Worm (Caenorhabditis elegans) whole organism, late embryonic: Measurements from ENCODE around the gene F15B9.6.

Source experiments
- ahr-1 ChIP-seq: sonication (generic microtip); optimal IDR thresholded peaks from 2 replicates; lab custom pipeline; 2016; ENCODE audit warnings: missing genetic modification characterization, missing compliant biosample characterization
- ceh-14 ChIP-seq: sonication (generic microtip); optimal IDR thresholded peaks from 2 replicates; lab custom pipeline; 2016; ENCODE audit warnings: missing genotype, missing genetic modification characterization, missing compliant biosample characterization
- ceh-19 ChIP-seq: fragments of 200-800 bp; sonication (Bioruptor generic); optimal IDR thresholded peaks from 2 replicates; lab custom pipeline; 2018; ENCODE audit warnings: mild to moderate bottlenecking, missing genetic modification characterization, missing compliant biosample characterization
- ceh-24 ChIP-seq: sonication (generic microtip); optimal IDR thresholded peaks from 2 replicates; lab custom pipeline; 2016; ENCODE audit warnings: mild to moderate bottlenecking, missing genetic modification characterization, missing compliant biosample characterization
- ceh-30 ChIP-seq: fragments of 150-350 bp; optimal IDR thresholded peaks from 2 replicates; lab custom pipeline; 2014; ENCODE audit warnings: missing biosample characterization, missing genetic modification characterization
- ceh-34 ChIP-seq: sonication (generic microtip); optimal IDR thresholded peaks from 2 replicates; lab custom pipeline; 2016; ENCODE audit warnings: mild to moderate bottlenecking, missing genetic modification characterization, missing compliant biosample characterization
- ceh-45 ChIP-seq: fragments of 200-800 bp; sonication (Bioruptor generic); IDR thresholded peaks from 2 replicates; pipeline ENCODE4 v1.3.6; 2022; ENCODE audit warnings: missing genetic modification reagents, missing genetic modification characterization, missing compliant biosample characterization
- ceh-6 ChIP-seq: fragments of 200-800 bp; sonication (Bioruptor generic); optimal IDR thresholded peaks from 2 replicates; lab custom pipeline; 2018; ENCODE audit warnings: mild to moderate bottlenecking, missing genetic modification characterization, missing compliant biosample characterization
- dve-1 ChIP-seq: sonication (generic microtip); optimal IDR thresholded peaks from 2 replicates; lab custom pipeline; 2017; ENCODE audit warnings: antibody characterized with exemption, mild to moderate bottlenecking, missing genetic modification characterization, missing compliant biosample characterization
- elt-2 ChIP-seq: sonication (generic microtip); optimal IDR thresholded peaks from 2 replicates; lab custom pipeline; 2016; ENCODE audit warnings: missing genetic modification reagents, missing genetic modification characterization, missing compliant biosample characterization
- elt-4 ChIP-seq: sonication (generic microtip); optimal IDR thresholded peaks from 2 replicates; lab custom pipeline; 2016; ENCODE audit warnings: missing genetic modification characterization, missing compliant biosample characterization
- ets-4 ChIP-seq: sonication (generic microtip); optimal IDR thresholded peaks from 2 replicates; lab custom pipeline; 2016; ENCODE audit warnings: missing genetic modification characterization, missing compliant biosample characterization
- fax-1 ChIP-seq: sonication (generic microtip); optimal IDR thresholded peaks from 2 replicates; lab custom pipeline; 2016; ENCODE audit warnings: missing genotype, missing genetic modification characterization, missing compliant biosample characterization
- gmeb-2 ChIP-seq: sonication (generic microtip); optimal IDR thresholded peaks from 2 replicates; lab custom pipeline; 2016; ENCODE audit warnings: missing genetic modification characterization, inconsistent platforms, missing compliant biosample characterization
- hlh-15 ChIP-seq: sonication (generic microtip); optimal IDR thresholded peaks from 2 replicates; lab custom pipeline; 2016; ENCODE audit warnings: missing genetic modification characterization, missing compliant biosample characterization
- hlh-30 ChIP-seq: sonication (generic microtip); optimal IDR thresholded peaks from 2 replicates; lab custom pipeline; 2017; ENCODE audit warnings: antibody characterized with exemption, missing genetic modification characterization, missing compliant biosample characterization; ENCODE audit not compliant: insufficient read depth
- hlh-6 ChIP-seq: sonication (generic microtip); optimal IDR thresholded peaks from 2 replicates; lab custom pipeline; 2016; ENCODE audit warnings: missing genotype, missing genetic modification characterization, missing compliant biosample characterization
- hlh-8 ChIP-seq: sonication (generic microtip); optimal IDR thresholded peaks from 2 replicates; lab custom pipeline; 2016; ENCODE audit warnings: missing genotype, missing genetic modification characterization, missing compliant biosample characterization
- madf-2 ChIP-seq: sonication (generic microtip); optimal IDR thresholded peaks from 2 replicates; lab custom pipeline; 2017; ENCODE audit warnings: missing genetic modification characterization, missing compliant biosample characterization
- mec-3 ChIP-seq: sonication (generic microtip); optimal IDR thresholded peaks from 2 replicates; lab custom pipeline; 2016; ENCODE audit warnings: borderline replicate concordance, missing genetic modification characterization, missing compliant biosample characterization
- nhr-232 ChIP-seq: sonication (generic microtip); optimal IDR thresholded peaks from 2 replicates; lab custom pipeline; 2016; ENCODE audit warnings: missing genetic modification characterization, missing compliant biosample characterization
- pax-1 ChIP-seq: fragments of 150-350 bp; optimal IDR thresholded peaks from 2 replicates; lab custom pipeline; 2014; ENCODE audit warnings: missing biosample characterization, missing genetic modification characterization
- pha-2 ChIP-seq: sonication (generic microtip); optimal IDR thresholded peaks from 2 replicates; lab custom pipeline; 2017; ENCODE audit warnings: mild to moderate bottlenecking, missing genetic modification characterization, missing compliant biosample characterization
- pha-4 ChIP-seq: fragments of 150-350 bp; optimal IDR thresholded peaks from 2 replicates; lab custom pipeline; 2018; ENCODE audit warnings: missing biosample characterization, missing genetic modification reagents, missing genetic modification characterization
- pqm-1 ChIP-seq: sonication (generic microtip); optimal IDR thresholded peaks from 2 replicates; lab custom pipeline; 2016; ENCODE audit warnings: missing genetic modification characterization, missing compliant biosample characterization
- ref-2 ChIP-seq: sonication (generic microtip); optimal IDR thresholded peaks from 2 replicates; lab custom pipeline; 2016; ENCODE audit warnings: missing genetic modification characterization, missing compliant biosample characterization
- sdc-2 ChIP-seq: sonication (generic microtip); optimal IDR thresholded peaks from 2 replicates; lab custom pipeline; 2016; ENCODE audit warnings: missing genotype, missing genetic modification characterization, missing compliant biosample characterization
- unc-3 ChIP-seq, 2 experiments: fragments of 200-800 bp in 1 of 2; sonication (Bioruptor generic) in 1 of 2; sonication (generic microtip) in 1 of 2; conservative IDR thresholded peaks in 1 of 2; optimal IDR thresholded peaks in 1 of 2; 2 replicates each; pipeline versions ENCODE4 v1.3.6 to Lab custom; 2016 to 2022; ENCODE audit warnings: missing compliant biosample characterization in 2 of 2, missing genetic modification characterization in 2 of 2, missing genetic modification reagents in 1 of 2
- unc-55 ChIP-seq: sonication (generic microtip); optimal IDR thresholded peaks from 2 replicates; lab custom pipeline; 2017; ENCODE audit warnings: missing biosample characterization, missing genetic modification reagents, missing genetic modification characterization

The F15B9.6 gene

DNA sequence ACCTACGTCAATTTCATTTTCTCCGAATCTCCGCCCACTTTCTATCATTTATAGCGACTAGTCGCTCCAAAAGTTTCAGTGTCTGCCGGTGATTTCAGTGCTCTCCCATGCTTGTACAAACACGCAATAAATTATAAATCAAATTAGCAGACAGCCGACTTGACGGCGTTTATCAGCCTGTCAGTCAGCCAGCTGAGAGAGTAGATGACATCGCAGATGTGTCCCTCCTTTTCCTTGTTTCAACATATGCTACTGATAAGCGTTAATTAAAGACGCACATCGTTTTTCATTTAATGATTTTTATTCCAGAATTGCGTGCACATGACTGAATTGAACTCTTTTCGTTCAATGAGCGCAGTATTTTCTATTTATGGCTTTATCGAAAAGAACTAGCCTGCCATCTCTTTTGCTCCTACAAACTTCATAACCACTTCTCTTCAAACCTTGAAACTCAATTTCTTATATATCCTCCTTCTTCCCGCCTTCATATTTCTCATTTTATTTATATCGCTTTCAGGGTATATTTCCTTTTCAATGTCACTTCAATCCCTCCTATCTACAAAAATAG is 29.3 kb downstream of the F15B9.6 start, which contains the start of gene lap-2:
Gene lap-2 (plus strand): TSS at position 518 of the 568 bp plus-strand sequence.
- TF ChIP-seq ahr-1, result no peak
- TF ChIP-seq unc-55 (GFP tag; lab: Kevin White, UChicago), result peak; percentile 31
- TF ChIP-seq gmeb-2, result no peak
- TF ChIP-seq elt-2 (tag; lab: Kevin White, UChicago), result peak; percentile 56

DNA sequence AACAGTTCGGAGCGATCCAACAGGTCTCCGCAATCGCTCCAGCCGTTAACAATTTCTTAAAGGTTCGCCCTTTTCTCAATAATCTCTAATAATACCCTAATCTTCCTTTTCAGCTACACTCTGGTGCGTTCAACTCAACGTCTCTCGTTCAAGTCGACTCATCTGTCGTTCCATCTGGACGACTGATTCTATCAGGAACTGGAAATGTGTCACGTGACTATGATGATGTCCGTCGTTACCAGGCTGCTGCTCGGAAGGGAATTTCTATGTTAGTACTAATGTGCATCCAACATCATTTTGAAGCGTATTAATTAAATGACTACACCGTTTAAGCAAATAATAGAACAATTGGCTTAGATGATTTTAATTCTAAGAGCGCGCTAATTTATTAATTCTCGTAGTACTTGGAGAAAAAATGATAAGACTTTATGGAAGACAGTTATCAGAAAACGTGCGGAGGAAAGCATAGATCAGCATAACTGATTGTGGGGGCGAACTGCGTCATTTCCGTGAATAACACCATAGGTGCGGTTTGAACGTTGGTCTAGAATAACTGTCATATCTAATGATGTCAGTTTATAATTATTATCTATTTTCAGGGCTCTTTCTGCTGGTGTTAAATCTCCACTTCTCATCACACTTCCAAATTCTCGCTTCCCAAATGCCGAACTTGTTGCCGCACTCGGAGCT is 30.0 kb downstream of the F15B9.6 start:
- TF ChIP-seq elt-2 (tag; lab: Kevin White, UChicago), result peak; percentile 43
- peak; percentile 56 for TF ChIP-seq hlh-30 (tag; lab: Kevin White, UChicago)
- TF ChIP-seq ets-4 (tag; lab: Kevin White, UChicago), result no peak

DNA sequence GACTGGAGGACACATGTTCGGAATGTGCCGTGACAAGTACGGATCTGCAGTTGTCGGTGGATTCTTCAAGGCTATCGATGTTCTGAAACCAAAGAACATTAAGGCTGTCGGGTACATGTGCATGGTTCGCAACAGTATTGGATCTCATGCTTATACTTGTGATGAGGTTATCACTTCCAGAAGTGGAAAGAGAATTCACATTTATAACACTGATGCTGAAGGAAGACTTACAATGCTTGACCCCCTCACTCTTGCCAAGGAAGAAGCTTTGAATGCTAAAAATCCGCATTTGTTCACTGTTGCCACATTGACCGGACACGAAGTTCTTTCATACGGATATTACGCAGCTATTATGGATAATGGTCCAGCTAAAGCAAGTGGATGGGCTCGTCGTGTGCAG is 31.1 kb downstream of the F15B9.6 start:
- TF ChIP-seq ceh-24 (tag; lab: Kevin White, UChicago), result no peak
- TF ChIP-seq unc-3 (GFP tag; conservative IDR thresholded peaks at IDR 0.05; lab: Robert Waterston, UW), result no peak
- no peak for TF ChIP-seq unc-3 (tag; optimal IDR thresholded peaks at IDR 0.05; lab: Kevin White, UChicago)
- no peak for TF ChIP-seq hlh-6 (tag; lab: Kevin White, UChicago)
- TF ChIP-seq hlh-15 (tag; lab: Kevin White, UChicago), result no peak
- no peak for TF ChIP-seq hlh-8 (tag; lab: Kevin White, UChicago)
- TF ChIP-seq madf-2 (tag; lab: Kevin White, UChicago), result no peak
- no peak for TF ChIP-seq fax-1 (tag; lab: Kevin White, UChicago)
- TF ChIP-seq pha-4, result no peak
- TF ChIP-seq unc-55 (GFP tag; lab: Kevin White, UChicago), result no peak
- no peak for TF ChIP-seq pqm-1 (tag; lab: Kevin White, UChicago)
- TF ChIP-seq ceh-19 (GFP tag; lab: Kevin White, UChicago), result no peak
- TF ChIP-seq nhr-232, result no peak
- no peak for TF ChIP-seq ceh-14 (tag; lab: Kevin White, UChicago)
- no peak for TF ChIP-seq ceh-6 (GFP tag; lab: Kevin White, UChicago)

DNA sequence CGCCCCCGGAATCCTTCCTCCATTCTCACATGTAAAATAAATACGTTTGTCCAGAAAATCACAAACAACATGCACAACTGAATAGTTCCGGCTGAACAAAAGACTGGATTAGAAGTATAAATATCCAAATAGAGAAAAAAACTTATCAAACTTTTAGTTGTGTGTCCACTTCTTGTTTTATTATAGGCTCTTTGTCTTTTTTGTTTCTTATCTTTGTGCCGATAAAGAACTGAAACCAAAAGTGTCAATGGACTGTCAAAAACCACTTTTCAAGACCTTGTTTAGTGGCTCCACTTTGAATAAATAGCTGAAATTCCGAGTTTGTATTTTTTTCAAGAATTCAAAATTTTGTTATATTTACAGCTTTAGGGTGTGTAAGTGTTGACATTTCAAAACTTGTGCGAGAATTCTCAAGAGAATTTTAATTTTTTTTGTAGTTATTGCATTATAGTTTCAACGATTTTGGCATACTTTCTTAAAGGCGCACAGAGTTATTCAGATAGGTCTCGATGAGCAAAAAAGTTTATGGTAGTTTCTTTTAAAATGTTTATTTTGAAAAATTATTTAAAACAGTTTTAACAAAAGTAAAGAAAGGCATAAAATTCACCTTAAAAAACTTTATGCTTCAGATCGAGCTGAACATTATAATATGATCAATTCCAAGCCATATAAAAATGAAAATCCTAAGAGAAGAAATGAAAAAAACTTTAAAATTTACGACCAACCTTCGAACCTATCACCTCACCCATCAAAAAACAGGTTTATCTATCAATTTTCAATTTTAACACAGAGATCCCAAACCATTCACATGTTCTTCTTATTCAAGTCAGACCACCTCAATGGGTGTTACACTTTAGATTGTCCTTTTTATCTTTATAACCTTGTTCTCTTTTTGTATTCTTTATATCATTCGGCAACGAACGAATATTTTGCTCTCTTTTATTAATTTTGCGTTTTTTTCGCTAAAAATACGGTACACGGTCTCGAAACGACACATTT is 32.5 kb downstream of the F15B9.6 start:
- TF ChIP-seq ets-4 (tag; lab: Kevin White, UChicago) (no peak), dve-1 (tag; lab: Kevin White, UChicago) (no peak), ceh-30 (tag; lab: Kevin White, UChicago) (no peak), elt-2 (tag; lab: Kevin White, UChicago) (peak; percentile 7), pax-1 (no peak)

DNA sequence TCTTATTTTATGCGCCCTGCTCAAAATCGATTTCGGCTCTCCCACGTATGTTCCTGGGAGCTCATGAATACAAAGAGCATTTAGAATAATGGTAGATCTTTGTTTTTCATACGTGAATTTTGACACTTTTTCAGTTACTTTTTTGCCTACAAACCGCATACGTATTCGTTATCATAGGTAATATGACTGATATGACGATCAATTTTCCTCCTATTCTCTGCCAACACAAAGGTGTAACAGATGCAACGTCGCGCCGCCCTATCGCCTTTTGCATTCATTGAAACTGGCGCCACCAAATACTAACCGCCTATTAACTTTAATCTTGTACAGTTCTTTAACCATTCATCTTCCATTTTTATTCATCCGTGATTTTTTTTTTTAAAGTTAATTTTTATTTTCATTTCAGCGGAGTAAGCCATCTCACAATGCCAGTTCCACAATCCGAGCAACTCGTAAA is 33.7 kb downstream of the F15B9.6 start, which contains the start of gene W07G4.5:
Gene W07G4.5 (plus strand): TSS at position 407 of the 457 bp plus-strand sequence.
- TF ChIP-seq elt-4 (no peak), ceh-45 (GFP tag; lab: Robert Waterston, UW) (no peak), ceh-34 (tag; lab: Kevin White, UChicago) (no peak), madf-2 (tag; lab: Kevin White, UChicago) (no peak), mec-3 (tag; lab: Kevin White, UChicago) (no peak), pha-2 (tag; lab: Kevin White, UChicago) (no peak), ceh-30 (tag; lab: Kevin White, UChicago) (no peak), ref-2 (tag; lab: Kevin White, UChicago) (no peak), sdc-2 (no peak)
